Worm (Caenorhabditis elegans): Measurements from ENCODE around the gene lam-2.

lam-2 gene

DNA sequence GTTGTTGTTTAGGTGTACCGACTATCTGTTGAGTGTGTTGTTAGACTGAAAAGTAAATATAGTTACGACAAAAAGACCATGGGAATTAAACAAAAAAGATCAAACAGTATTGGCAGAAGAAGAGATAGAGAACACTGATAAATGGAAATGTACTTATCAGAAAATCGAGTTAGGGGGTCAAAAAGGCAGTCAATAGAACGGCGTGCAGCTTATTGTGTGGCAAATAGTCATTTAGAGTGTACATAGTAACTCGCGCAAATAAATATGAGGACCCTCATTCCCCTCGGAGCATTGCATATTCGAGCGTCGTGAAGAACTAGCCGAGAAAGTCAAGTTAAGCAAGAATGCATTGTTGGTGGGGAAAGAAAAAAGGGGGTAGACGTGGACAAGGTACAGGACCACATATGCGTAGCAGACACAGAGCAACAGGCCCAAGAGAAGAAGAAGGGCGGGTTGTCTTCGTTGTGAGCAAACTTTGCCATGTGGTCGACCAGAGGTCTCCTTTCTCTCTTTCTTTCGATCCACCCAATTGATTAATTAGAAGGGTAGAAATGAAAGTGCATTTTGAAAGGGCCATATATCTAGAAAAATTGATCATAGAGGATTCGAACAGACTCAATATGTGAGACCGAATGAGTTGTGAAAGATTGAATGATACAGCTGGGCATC lies at the start of gene lam-2:
lam-2 (minus strand) TSS at position 51 of the 669 bp plus-strand sequence.
- TF ChIP-seq ztf-23 (GFP tag; IDR thresholded peaks at IDR 0.05) (peak; percentile 29; the same call in 1 of the 2 replicates), T22C8.4 (GFP tag; IDR thresholded peaks at IDR 0.05) (no peak), flt-1 (GFP tag; IDR thresholded peaks at IDR 0.05) (peak; percentile 62; the same call in 1 of the 2 replicates)

DNA sequence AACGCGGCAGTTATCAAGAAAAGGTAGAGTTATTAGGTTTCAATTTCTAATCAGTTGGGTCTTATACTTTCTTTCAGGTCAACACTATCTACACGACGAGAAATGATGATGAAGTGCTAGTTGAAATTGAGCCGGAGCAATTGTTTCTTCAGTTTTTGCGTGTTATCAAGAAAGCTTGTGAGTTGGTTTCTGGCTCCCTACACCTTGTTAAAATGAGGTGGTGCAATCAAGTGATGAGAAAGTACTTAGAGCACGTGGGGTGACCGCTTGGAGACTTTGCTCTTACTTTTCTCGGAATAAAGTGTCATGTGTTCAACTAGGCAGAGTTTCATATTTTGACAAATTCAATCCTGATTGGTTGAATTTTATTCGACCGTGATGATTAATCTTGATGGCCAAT lies 49.4 kb upstream of the lam-2 start:
- no peak for TF ChIP-seq ztf-29 (GFP tag; IDR thresholded peaks at IDR 0.05)
- TF ChIP-seq flt-1 (GFP tag; IDR thresholded peaks at IDR 0.05) = no peak
- no peak for TF ChIP-seq T22C8.4 (GFP tag; IDR thresholded peaks at IDR 0.05)
- no peak for TF ChIP-seq klf-2 (GFP tag; conservative IDR thresholded peaks at IDR 0.05)
- no peak for TF ChIP-seq tab-1 (GFP tag; IDR thresholded peaks at IDR 0.05)
- no peak for TF ChIP-seq cog-1 (tag; optimal IDR thresholded peaks at IDR 0.05)
- TF ChIP-seq ref-1 (GFP tag; conservative IDR thresholded peaks at IDR 0.05) = no peak
- TF ChIP-seq med-1 (GFP tag; optimal IDR thresholded peaks at IDR 0.05; ENCODE audit: insufficient read depth) = no peak
- TF ChIP-seq ztf-23 (GFP tag; IDR thresholded peaks at IDR 0.05) = no peak

DNA sequence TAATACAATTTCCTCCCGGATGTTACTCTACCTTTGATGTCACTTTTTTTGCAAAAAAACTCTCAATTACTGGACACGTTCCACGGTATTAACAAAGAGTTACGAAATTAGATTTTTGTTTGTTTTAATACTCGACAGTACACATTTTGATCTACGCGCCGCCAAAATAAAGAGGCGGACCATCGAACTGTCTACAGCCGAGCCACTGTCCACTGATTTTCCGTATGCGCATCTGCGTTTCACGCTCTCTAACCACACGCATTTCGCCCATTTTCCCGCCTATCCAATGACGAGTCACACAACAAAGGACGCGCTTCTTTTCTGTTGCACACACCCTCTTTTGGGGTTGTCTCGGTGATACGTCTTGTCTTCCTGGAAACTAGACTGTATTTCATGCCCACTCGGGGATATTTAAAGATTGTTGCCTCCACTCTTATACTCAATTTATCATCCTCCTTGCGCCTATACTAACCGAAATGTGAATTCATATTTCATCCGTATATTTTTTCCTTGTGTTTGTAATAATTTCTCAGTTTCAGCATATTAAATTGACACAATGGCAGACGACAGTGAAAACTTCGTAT lies 48.9 kb upstream of the lam-2 start, which contains the start of gene C55B6.1:
C55B6.1 (plus strand) TSS at position 534 of the 584 bp plus-strand sequence.
- TF ChIP-seq T22C8.4 (GFP tag; IDR thresholded peaks at IDR 0.05) (no peak), cog-1 (tag; optimal IDR thresholded peaks at IDR 0.05) (no peak), ref-1 (GFP tag; conservative IDR thresholded peaks at IDR 0.05) (no peak), flt-1 (GFP tag; IDR thresholded peaks at IDR 0.05) (no peak), klf-2 (GFP tag; conservative IDR thresholded peaks at IDR 0.05) (no peak), ztf-29 (GFP tag; IDR thresholded peaks at IDR 0.05) (no peak), tab-1 (GFP tag; IDR thresholded peaks at IDR 0.05) (no peak), med-1 (GFP tag; optimal IDR thresholded peaks at IDR 0.05; ENCODE audit: insufficient read depth) (no peak), ztf-23 (GFP tag; IDR thresholded peaks at IDR 0.05) (no peak)

DNA sequence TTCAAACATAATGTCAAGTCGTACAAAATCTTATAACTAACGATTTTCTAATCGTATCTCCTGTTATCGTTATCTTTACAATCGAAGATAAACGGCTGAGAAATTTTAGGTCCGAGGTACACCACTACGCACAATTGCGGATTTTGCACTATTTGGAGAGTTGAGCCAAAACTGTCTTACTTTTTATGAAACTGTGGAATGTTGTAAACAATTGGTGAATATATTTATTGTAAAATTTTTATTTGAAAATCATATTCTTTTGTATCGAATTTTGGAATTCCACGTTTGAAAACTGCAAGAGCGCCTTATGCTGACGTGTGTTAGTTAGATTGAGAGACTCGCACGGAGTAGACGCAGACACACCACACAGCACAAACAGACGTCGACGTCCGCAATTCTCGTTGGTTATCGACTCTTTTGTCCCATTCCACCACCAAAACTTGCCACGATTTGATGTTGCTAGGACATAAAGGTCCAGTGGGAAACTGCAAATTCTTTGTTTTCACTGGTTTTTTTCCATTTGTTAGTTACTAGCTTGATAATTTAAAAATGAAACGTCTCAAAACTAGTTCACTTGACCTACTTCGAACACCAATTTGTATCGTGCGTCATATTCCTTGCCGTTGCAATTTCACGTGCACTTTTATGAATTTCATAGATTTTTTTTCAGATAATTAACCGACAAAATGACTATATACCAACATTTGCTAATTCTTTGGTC lies 43.0 kb upstream of the lam-2 start, which contains the start of gene dnj-7:
dnj-7 (plus strand) TSS at position 671 of the 721 bp plus-strand sequence.
- TF ChIP-seq med-1 (GFP tag; optimal IDR thresholded peaks at IDR 0.05; ENCODE audit: insufficient read depth) = no peak
- TF ChIP-seq T22C8.4 (GFP tag; IDR thresholded peaks at IDR 0.05) = no peak
- TF ChIP-seq ztf-23 (GFP tag; IDR thresholded peaks at IDR 0.05) = no peak
- no peak for TF ChIP-seq flt-1 (GFP tag; IDR thresholded peaks at IDR 0.05)
- no peak for TF ChIP-seq ref-1 (GFP tag; conservative IDR thresholded peaks at IDR 0.05)

DNA sequence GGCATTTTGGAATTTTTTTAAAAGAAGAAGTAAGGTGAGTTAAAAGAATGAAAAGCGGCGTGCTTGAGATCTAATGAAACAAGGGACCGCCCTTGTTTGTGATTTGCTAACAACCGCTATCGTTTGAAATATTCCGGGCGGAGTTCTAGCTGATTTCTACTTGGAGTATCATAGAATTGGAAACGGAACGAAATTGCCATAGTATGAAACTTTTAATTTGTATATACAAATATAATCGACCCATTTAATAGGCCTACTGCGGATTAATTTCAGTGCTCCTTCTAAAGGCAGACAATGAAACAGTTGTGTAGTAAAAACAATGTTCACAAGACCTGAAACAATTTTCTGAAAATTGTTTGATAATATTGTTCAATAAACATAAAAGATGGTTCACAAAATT lies 40.8 kb upstream of the lam-2 start, which contains the start of gene C55B6.7:
C55B6.7 (minus strand) TSS at position 101 of the 400 bp plus-strand sequence.
- TF ChIP-seq cog-1 (tag; optimal IDR thresholded peaks at IDR 0.05) (no peak), tab-1 (GFP tag; IDR thresholded peaks at IDR 0.05) (no peak), med-1 (GFP tag; optimal IDR thresholded peaks at IDR 0.05; ENCODE audit: insufficient read depth) (no peak), ztf-29 (GFP tag; IDR thresholded peaks at IDR 0.05) (no peak)

DNA sequence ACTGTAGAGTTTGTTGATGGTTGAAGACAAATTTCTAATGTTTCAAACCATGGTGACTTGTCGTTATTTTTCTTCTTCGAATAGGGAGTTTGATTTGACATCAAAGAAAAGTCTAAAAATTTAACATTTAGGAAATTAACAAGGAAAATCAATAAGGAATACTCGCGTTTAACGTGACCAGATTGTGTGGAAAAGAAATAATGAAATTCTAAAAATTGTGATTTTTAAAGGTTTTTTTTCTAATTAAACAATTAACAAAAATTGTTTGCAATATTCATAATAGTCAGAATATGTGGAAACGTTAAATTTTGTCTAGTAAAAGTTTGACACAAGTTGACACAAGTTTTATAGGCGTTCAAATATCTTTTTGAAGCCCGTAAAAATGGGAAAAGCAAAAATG lies 36.6 kb upstream of the lam-2 start, which contains the start of gene C55B6.4:
C55B6.4 (minus strand) TSS at position 101 of the 400 bp plus-strand sequence.
- no peak for TF ChIP-seq klf-2 (GFP tag; conservative IDR thresholded peaks at IDR 0.05)
- TF ChIP-seq T22C8.4 (GFP tag; IDR thresholded peaks at IDR 0.05) = no peak
- TF ChIP-seq ztf-23 (GFP tag; IDR thresholded peaks at IDR 0.05) = no peak
- TF ChIP-seq cog-1 (tag; optimal IDR thresholded peaks at IDR 0.05) = no peak
- no peak for TF ChIP-seq med-1 (GFP tag; optimal IDR thresholded peaks at IDR 0.05; ENCODE audit: insufficient read depth)
- no peak for TF ChIP-seq flt-1 (GFP tag; IDR thresholded peaks at IDR 0.05)
- TF ChIP-seq tab-1 (GFP tag; IDR thresholded peaks at IDR 0.05) = no peak
- TF ChIP-seq ref-1 (GFP tag; conservative IDR thresholded peaks at IDR 0.05) = no peak
- no peak for TF ChIP-seq ztf-29 (GFP tag; IDR thresholded peaks at IDR 0.05)

DNA sequence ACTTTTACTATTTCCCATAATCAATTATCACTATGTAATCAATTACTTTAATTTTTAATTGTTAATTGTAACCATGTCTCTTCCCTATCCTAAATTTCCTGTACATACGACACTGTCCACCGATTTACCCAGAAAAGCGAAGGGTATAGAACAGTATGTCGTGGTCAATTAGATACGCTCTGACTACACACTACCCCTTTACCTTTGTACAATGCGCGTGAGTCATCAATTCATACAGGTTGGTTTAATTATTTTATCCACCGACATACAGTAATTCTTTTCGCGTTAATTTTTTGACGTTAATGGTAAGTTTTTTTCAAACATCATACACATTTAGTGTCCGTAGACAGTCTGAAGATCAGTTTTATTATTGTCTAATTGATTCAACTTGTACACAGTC lies 30.6 kb upstream of the lam-2 start:
- TF ChIP-seq klf-2 (GFP tag; conservative IDR thresholded peaks at IDR 0.05) = no peak
- TF ChIP-seq tab-1 (GFP tag; IDR thresholded peaks at IDR 0.05) = no peak
- TF ChIP-seq ztf-23 (GFP tag; IDR thresholded peaks at IDR 0.05) = no peak; the same call in 1 of the 2 replicates
- no peak for TF ChIP-seq cog-1 (tag; optimal IDR thresholded peaks at IDR 0.05)
- no peak for TF ChIP-seq med-1 (GFP tag; optimal IDR thresholded peaks at IDR 0.05; ENCODE audit: insufficient read depth)
- TF ChIP-seq flt-1 (GFP tag; IDR thresholded peaks at IDR 0.05) = no peak
- no peak for TF ChIP-seq ztf-29 (GFP tag; IDR thresholded peaks at IDR 0.05)
- no peak for TF ChIP-seq T22C8.4 (GFP tag; IDR thresholded peaks at IDR 0.05)
- TF ChIP-seq ref-1 (GFP tag; conservative IDR thresholded peaks at IDR 0.05) = no peak

DNA sequence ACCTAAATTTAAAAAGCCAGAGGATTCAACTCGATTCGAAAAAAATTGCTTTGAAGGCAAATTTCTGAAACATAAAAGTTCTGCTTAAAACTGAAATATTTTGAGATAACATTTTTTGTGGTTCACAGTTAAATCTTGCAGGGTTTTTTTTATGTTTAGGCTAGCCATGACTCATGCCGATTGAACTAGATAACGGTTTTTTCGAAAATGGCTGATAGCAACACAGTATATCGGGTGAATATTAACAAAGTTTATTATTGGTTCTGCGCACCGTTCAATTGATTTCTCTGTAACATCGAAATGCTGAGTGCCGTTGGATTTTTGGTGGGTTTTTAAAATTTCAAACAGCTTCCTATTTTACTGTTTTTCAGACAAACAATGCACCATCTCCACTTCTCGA lies 26.3 kb upstream of the lam-2 start, which contains the start of gene F43E12.1:
F43E12.1 (plus strand) TSS at position 301 of the 400 bp plus-strand sequence.
- TF ChIP-seq ztf-23 (GFP tag; IDR thresholded peaks at IDR 0.05) = no peak

DNA sequence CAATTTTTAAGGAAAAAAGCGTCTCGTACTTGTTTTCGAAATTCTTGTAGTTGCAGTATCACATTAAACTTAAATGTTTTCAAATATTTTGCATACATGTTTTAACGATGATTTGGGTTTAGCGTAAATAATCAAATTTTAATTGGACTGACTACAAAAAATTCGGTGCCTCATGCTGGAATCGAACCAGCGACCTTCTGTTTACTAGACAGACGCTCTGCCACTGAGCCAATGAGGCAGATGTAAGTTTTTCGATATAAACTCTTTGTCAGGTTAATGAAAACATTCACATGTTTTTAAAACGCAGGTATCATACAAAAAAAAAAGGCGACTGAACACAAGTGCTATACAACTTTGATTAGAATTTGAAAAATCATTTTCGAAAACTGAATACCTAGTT lies 25.8 kb upstream of the lam-2 start:
- no peak for TF ChIP-seq ref-1 (GFP tag; conservative IDR thresholded peaks at IDR 0.05)
- TF ChIP-seq med-1 (GFP tag; optimal IDR thresholded peaks at IDR 0.05; ENCODE audit: insufficient read depth) = no peak
- no peak for TF ChIP-seq ztf-29 (GFP tag; IDR thresholded peaks at IDR 0.05)
- no peak for TF ChIP-seq klf-2 (GFP tag; conservative IDR thresholded peaks at IDR 0.05)
- no peak for TF ChIP-seq flt-1 (GFP tag; IDR thresholded peaks at IDR 0.05)
- TF ChIP-seq cog-1 (tag; optimal IDR thresholded peaks at IDR 0.05) = no peak
- TF ChIP-seq T22C8.4 (GFP tag; IDR thresholded peaks at IDR 0.05) = no peak
- TF ChIP-seq ztf-23 (GFP tag; IDR thresholded peaks at IDR 0.05) = no peak
- no peak for TF ChIP-seq tab-1 (GFP tag; IDR thresholded peaks at IDR 0.05)
